Worm (Caenorhabditis elegans) whole organism, L4/young adult: ENCODE results near the gene nhr-161.

Experiments
- W03F9.2 ChIP-seq: fragments of 150-350 bp; optimal IDR thresholded peaks from 2 replicates; lab custom pipeline; 2014; ENCODE audit warnings: missing biosample characterization, missing genetic modification characterization
- dao-5 ChIP-seq: sonication (generic microtip); optimal IDR thresholded peaks from 2 replicates; lab custom pipeline; 2016; ENCODE audit warnings: missing genotype, missing genetic modification characterization, moderate library complexity, missing compliant biosample characterization
- him-1 ChIP-seq: sonication (generic microtip); optimal IDR thresholded peaks from 2 replicates; lab custom pipeline; 2016; ENCODE audit warnings: missing genotype, missing genetic modification reagents, missing genetic modification characterization, missing compliant biosample characterization

nhr-161 gene

DNA sequence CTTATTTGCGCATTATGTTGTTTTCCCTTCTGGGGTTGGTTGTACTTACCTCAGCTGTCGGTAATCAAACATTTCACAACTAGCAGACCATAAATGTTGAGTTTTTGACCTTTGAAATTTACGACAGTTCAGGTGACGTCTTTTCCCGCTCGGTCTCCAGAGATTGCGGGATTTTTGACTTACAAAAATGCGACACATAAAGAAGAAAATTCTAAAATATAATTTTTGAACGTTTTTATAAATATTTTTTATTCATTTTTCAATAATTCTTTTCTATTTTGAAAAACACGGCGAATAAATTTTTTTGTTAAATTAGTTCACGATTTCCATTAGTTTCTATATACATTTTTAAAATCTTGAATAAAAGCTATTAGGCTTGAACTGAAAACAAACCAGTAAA is at the start of gene nhr-161:
Gene nhr-161, minus strand, starts transcription at position 101 of the 400 bp plus-strand sequence.
- TF ChIP-seq W03F9.2 (tag; lab: Kevin White, UChicago), result no peak
- no peak for TF ChIP-seq dao-5 (tag; lab: Kevin White, UChicago)
- TF ChIP-seq him-1 (tag; lab: Kevin White, UChicago), result no peak

ce11 chrV:7027055-7027454 is 44.3 kb upstream of the nhr-161 start, which contains the start of gene F20A1.6:
TSS of gene F20A1.6 (minus strand) at chrV:7027155.
- TF ChIP-seq him-1 (tag; lab: Kevin White, UChicago) (no peak), W03F9.2 (tag; lab: Kevin White, UChicago) (no peak), dao-5 (tag; lab: Kevin White, UChicago) (no peak)

DNA sequence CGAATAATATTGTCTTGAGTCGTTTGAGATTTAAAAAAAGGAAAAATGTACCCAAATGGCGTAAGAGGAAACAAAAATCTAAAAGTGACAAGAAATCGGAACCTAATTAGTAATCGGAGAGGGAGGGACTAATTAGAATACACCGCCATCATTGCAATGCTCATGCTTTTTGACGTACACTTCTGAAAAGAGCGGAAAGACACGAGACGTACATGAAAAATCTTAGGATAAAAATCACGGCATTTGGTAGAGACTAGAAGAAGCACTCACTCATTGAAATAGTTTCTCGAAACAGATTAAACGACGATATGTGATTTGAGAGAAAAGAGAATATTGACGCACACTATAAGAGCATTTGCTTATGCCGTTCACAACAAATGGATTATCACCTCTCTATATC is 40.3 kb upstream of the nhr-161 start:
- TF ChIP-seq him-1 (tag; lab: Kevin White, UChicago), result no peak
- no peak for TF ChIP-seq dao-5 (tag; lab: Kevin White, UChicago)
- TF ChIP-seq W03F9.2 (tag; lab: Kevin White, UChicago), result no peak

DNA sequence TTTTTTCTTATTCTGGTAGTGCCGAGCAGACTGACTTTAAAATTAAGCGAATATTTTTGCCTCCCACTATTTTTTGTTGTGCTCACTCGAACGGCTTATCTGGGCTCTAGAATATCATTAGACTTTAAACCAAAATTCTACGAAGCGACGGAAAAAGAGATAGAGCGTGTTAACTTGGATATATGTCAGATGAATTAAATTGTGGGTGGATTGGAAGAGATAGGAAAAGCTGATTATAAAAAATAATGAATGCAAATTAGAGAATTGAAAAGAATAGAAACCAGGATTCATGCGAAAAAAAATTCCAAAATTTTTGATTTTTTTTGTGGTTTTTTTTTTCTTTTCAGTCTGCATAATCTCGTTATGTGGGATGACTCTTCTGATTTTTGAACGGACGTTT is 39.1 kb upstream of the nhr-161 start, which contains the start of gene F20A1.4:
Gene F20A1.4, minus strand, starts transcription at position 101 of the 400 bp plus-strand sequence.
- no peak for TF ChIP-seq dao-5 (tag; lab: Kevin White, UChicago)
- no peak for TF ChIP-seq him-1 (tag; lab: Kevin White, UChicago)
- no peak for TF ChIP-seq W03F9.2 (tag; lab: Kevin White, UChicago)

ce11 chrV:7017059-7017458 is 34.3 kb upstream of the nhr-161 start, which contains the start of gene srsx-32:
TSS of gene srsx-32 (plus strand) at chrV:7017359.
- TF ChIP-seq W03F9.2 (tag; lab: Kevin White, UChicago), result no peak
- no peak for TF ChIP-seq him-1 (tag; lab: Kevin White, UChicago)
- TF ChIP-seq dao-5 (tag; lab: Kevin White, UChicago), result no peak

DNA sequence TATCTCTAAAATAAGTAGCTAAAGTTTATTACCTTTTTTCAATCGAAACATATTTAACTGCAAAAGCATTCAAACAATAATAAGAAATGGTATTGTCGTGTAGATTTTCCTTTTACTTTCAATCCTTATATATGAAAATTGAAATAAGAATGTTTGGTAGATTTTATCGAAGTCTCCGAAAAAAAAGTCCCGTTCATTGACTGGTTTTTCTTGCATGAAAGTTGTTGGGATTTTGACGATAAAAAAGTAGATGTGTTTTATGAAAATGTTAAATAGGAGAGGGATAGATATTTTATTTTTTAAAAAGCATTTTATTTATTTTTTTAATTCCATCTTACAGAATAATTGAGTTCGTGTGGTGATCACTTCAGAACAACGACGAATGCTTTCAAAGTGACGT is 33.2 kb upstream of the nhr-161 start, which contains the start of gene C33G8.13:
Gene C33G8.13, minus strand, starts transcription at position 101 of the 400 bp plus-strand sequence.
- TF ChIP-seq W03F9.2 (tag; lab: Kevin White, UChicago) (no peak), dao-5 (tag; lab: Kevin White, UChicago) (no peak), him-1 (tag; lab: Kevin White, UChicago) (no peak)

DNA sequence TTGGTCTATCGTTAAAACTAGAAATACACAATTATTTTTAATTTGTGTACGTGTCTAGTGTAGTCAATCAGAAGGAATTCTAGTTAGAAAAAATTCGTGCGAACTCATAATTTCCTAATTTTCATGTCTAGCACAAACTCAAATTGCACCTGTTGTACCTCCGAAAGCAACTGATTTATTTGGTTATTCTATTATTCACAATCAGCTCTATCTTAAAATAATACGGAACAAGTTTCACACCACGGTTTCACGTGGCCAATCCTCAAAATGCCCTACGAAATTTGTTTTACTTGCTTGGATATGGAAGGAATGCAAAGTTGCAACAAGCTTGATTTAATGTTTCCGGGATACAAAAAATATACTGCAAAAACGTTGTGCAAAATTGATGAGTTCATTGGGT is 29.9 kb upstream of the nhr-161 start, which contains the start of gene srw-127:
Gene srw-127, plus strand, starts transcription at position 301 of the 400 bp plus-strand sequence.
- no peak for TF ChIP-seq W03F9.2 (tag; lab: Kevin White, UChicago)
- no peak for TF ChIP-seq him-1 (tag; lab: Kevin White, UChicago)
- no peak for TF ChIP-seq dao-5 (tag; lab: Kevin White, UChicago)

DNA sequence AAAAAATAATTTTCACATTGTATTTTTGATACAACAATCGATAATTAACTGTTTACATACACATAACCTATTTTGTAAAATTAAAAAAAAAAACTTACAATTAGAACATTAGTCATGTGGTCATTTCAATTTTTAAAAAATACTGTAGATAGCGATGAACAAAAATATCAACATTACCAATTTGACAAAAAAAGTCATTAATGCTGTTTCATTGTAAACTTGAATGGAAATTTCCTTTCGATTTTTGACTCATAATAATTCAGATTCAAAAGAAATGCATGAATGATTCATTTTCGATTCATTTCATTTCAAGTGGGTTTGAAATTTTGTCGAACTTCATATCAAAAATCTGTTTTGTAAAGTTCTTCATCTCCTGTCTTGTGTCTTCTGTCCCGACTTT is 26.7 kb upstream of the nhr-161 start, which contains the start of gene C33G8.2:
Gene C33G8.2, plus strand, starts transcription at position 301 of the 400 bp plus-strand sequence.
- TF ChIP-seq him-1 (tag; lab: Kevin White, UChicago) (no peak), W03F9.2 (tag; lab: Kevin White, UChicago) (no peak), dao-5 (tag; lab: Kevin White, UChicago) (no peak)

DNA sequence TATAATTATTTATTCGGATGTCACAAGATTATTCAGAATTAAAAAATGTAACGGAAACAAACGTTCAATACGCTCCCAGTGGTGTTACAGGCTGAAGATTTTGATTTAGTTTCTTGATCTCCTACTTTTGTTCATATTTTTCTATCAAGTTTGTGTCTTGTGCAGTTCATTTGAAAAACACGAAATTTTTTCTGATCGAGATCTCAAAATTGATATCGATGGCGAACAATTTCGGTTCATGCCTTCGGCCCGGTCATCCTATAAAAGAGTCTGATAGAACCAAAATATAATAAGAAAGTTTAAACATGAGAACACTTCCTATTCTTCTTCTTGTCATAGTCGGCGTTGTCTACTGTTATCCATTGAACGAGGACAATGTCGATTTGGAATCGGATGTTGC is 24.6 kb upstream of the nhr-161 start, which contains the start of gene drd-10:
Gene drd-10, plus strand, starts transcription at position 301 of the 400 bp plus-strand sequence.
- no peak for TF ChIP-seq dao-5 (tag; lab: Kevin White, UChicago)
- no peak for TF ChIP-seq W03F9.2 (tag; lab: Kevin White, UChicago)
- TF ChIP-seq him-1 (tag; lab: Kevin White, UChicago), result no peak

DNA sequence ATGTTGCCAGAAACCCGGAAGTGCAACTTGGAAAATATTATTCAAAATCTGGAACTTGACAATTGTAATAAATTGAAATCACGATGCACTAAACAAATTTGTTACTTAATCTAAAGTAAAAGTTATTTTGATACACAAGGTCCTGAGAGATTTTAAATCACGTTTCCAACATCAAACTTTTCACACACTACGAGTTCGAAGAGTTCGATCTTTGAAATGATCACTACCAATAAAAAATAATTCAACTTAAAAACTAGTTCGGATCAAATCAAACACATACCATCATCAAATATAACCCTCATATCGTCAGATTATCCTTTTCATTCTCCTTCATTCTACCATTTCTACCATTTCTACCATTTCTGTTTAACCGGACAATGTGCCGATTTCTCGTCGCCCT is 23.3 kb upstream of the nhr-161 start, which contains the start of gene spig-10:
Gene spig-10, plus strand, starts transcription at position 301 of the 400 bp plus-strand sequence.
- TF ChIP-seq dao-5 (tag; lab: Kevin White, UChicago) (no peak), W03F9.2 (tag; lab: Kevin White, UChicago) (no peak), him-1 (tag; lab: Kevin White, UChicago) (no peak)

- no peak for TF ChIP-seq W03F9.2 (tag; lab: Kevin White, UChicago)
Observed at ce11 chrV:7003850-7004249, 21.1 kb upstream of the nhr-161 start, which contains the start of gene srab-4. TSS of gene srab-4 (plus strand) at chrV:7004150.

DNA sequence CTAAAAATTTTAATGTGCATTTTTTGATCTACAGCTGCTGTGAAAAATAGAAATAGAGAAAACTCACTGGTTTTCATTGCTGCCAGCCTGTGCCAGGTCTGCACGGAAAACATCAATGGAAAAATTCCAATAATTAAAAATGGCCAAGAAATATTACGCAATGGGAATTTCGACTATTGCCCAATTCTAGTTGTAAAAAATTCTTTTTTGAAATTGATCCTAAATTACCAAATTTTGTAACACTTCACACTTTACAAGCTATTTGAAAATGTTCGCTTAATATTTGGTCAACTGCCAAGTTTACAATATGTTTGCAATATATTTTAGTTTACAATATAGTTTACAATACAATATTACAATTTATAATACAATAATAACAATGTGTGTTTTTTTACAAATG is 18.0 kb upstream of the nhr-161 start:
- no peak for TF ChIP-seq W03F9.2 (tag; lab: Kevin White, UChicago)
- no peak for TF ChIP-seq him-1 (tag; lab: Kevin White, UChicago)
- TF ChIP-seq dao-5 (tag; lab: Kevin White, UChicago), result no peak

- TF ChIP-seq him-1 (tag; lab: Kevin White, UChicago), result no peak
- TF ChIP-seq dao-5 (tag; lab: Kevin White, UChicago), result no peak
- TF ChIP-seq W03F9.2 (tag; lab: Kevin White, UChicago), result no peak
Observed at ce11 chrV:6998303-6998884, 15.7 kb upstream of the nhr-161 start, which contains the start of gene nhr-42. TSS of gene nhr-42 (plus strand) at chrV:6998819.
